Worm (Caenorhabditis elegans) whole organism, L2 larva: ENCODE data around the gene F38B7.10.

Experiments used
- F13H6.1 ChIP-seq: sonication (generic microtip); optimal IDR thresholded peaks from 2 replicates; lab custom pipeline; 2016; ENCODE audit warnings: missing genetic modification characterization, missing compliant biosample characterization
- R02D3.7 ChIP-seq: fragments of 150-350 bp; optimal IDR thresholded peaks from 2 replicates; lab custom pipeline; 2014; ENCODE audit warnings: missing biosample characterization, missing genetic modification characterization
- aly-2 ChIP-seq: fragments of 150-350 bp; optimal IDR thresholded peaks from 2 replicates; lab custom pipeline; 2014; ENCODE audit warnings: missing biosample characterization, missing genetic modification characterization
- ceh-82 ChIP-seq: fragments of 150-350 bp; optimal IDR thresholded peaks from 2 replicates; lab custom pipeline; 2014; ENCODE audit warnings: missing biosample characterization, missing genetic modification characterization
- egl-27 ChIP-seq: sonication (generic microtip); optimal IDR thresholded peaks from 3 replicates; lab custom pipeline; 2017; ENCODE audit warnings: missing biosample characterization, missing genetic modification reagents, missing genetic modification characterization
- nhr-129 ChIP-seq: fragments of 150-350 bp; optimal IDR thresholded peaks from 2 replicates; lab custom pipeline; 2014; ENCODE audit warnings: missing biosample characterization, missing genetic modification characterization
- nhr-237 ChIP-seq: fragments of 150-350 bp; optimal IDR thresholded peaks from 2 replicates; lab custom pipeline; 2014; ENCODE audit warnings: missing biosample characterization, missing genetic modification characterization
- nhr-25 ChIP-seq: fragments of 150-350 bp; sonication (generic microtip); optimal IDR thresholded peaks from 3 replicates; lab custom pipeline; 2014; ENCODE audit warnings: missing biosample characterization, missing genetic modification characterization
- nhr-6 ChIP-seq: fragments of 150-350 bp; optimal IDR thresholded peaks from 2 replicates; lab custom pipeline; 2014; ENCODE audit warnings: missing biosample characterization, missing genetic modification characterization
- skn-1 ChIP-seq: sonication (generic microtip); optimal IDR thresholded peaks from 2 replicates; lab custom pipeline; 2017; ENCODE audit warnings: missing biosample characterization, missing genetic modification characterization
- unc-62 ChIP-seq: fragments of 150-350 bp; optimal IDR thresholded peaks from 2 replicates; lab custom pipeline; 2014; ENCODE audit warnings: missing biosample characterization, missing genetic modification reagents, missing genetic modification characterization
- zag-1 ChIP-seq: fragments of 150-350 bp; optimal IDR thresholded peaks from 2 replicates; lab custom pipeline; 2014; ENCODE audit warnings: missing biosample characterization, missing genetic modification characterization

DNA sequence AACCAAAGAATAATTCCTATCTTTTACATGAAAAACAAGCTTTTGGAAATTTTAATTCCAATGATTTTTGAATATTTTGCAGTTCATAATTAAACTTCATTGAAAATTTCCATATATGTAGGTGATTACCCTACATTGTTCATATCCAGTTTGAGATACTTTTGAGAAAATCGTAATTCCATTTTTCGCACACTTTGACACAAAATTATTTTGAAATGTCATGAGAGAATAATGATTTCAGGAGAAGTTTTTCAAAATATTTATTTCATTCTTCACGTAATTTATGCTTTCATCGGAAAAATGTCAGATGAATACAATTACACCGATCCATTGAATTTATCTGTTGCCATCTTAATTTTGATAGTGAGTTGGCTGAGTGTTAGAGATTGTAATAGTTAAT, 37.9 kb downstream of the F38B7.10 start, which contains the start of gene srx-88:
- TF ChIP-seq unc-62 (GFP tag; lab: Kevin White, UChicago) = no peak
- no peak for TF ChIP-seq nhr-237 (tag; lab: Kevin White, UChicago)
- no peak for TF ChIP-seq nhr-25
- no peak for TF ChIP-seq R02D3.7 (tag; lab: Kevin White, UChicago)
- no peak for TF ChIP-seq ceh-82 (tag; lab: Kevin White, UChicago)
- no peak for TF ChIP-seq egl-27 (tag; lab: Kevin White, UChicago)
- no peak for TF ChIP-seq F13H6.1
- TF ChIP-seq zag-1 (tag; lab: Kevin White, UChicago) = no peak
- no peak for TF ChIP-seq nhr-6 (tag; lab: Kevin White, UChicago)
- TF ChIP-seq skn-1 (tag; lab: Kevin White, UChicago) = no peak
- TF ChIP-seq nhr-129 (tag; lab: Kevin White, UChicago) = no peak
- no peak for TF ChIP-seq aly-2 (tag; lab: Kevin White, UChicago)
